Fruit fly (Drosophila melanogaster): Measurements from ENCODE around the gene CG9641.

CG9641 gene

dm6 chr2L:2969438-2969837 lies 7.2 kb downstream of the CG9641 start, which contains the start of gene Ts (continued):
- TF ChIP-seq salm (tag; optimal IDR thresholded peaks at IDR 0.05) (no peak), Scr (GFP tag; IDR thresholded peaks at IDR 0.05; ENCODE audit: partially characterized antibody) (peak; percentile 70), Ptx1 (GFP tag; IDR thresholded peaks at IDR 0.05) (no peak), CG9609 (GFP tag; optimal IDR thresholded peaks at IDR 0.05) (no peak), CG18764 (GFP tag; optimal IDR thresholded peaks at IDR 0.05) (no peak), CG42726 (GFP tag; IDR thresholded peaks at IDR 0.05; ENCODE audit: partially characterized antibody) (no peak), Gsc (GFP tag; IDR thresholded peaks at IDR 0.05) (no peak), YL-1 (GFP tag; optimal IDR thresholded peaks at IDR 0.05) (no peak), en (GFP tag; optimal IDR thresholded peaks at IDR 0.05) (no peak), Camta (GFP tag; optimal IDR thresholded peaks at IDR 0.05) (no peak), esg (GFP tag; conservative IDR thresholded peaks at IDR 0.05) (no peak), CG8388 (GFP tag; optimal IDR thresholded peaks at IDR 0.05) (no peak), insv (GFP tag; optimal IDR thresholded peaks at IDR 0.05) (no peak), lmd (GFP tag; IDR thresholded peaks at IDR 0.05) (no peak), abd-A (tag; optimal IDR thresholded peaks at IDR 0.05) (no peak), dan (GFP tag; IDR thresholded peaks at IDR 0.05) (no peak), sd (tag; optimal IDR thresholded peaks at IDR 0.05) (no peak), Med (GFP tag) (peak; percentile 52), cg (GFP tag; optimal IDR thresholded peaks at IDR 0.05) (no peak), Ada2b (GFP tag; IDR thresholded peaks at IDR 0.05) (no peak), CG12769 (tag; optimal IDR thresholded peaks at IDR 0.05) (no peak), Deaf1 (tag; optimal IDR thresholded peaks at IDR 0.05) (no peak), CG34376 (GFP tag; optimal IDR thresholded peaks at IDR 0.05) (no peak), E2f2 (GFP tag; IDR thresholded peaks at IDR 0.05) (peak; percentile 92), CG9797 (GFP tag; optimal IDR thresholded peaks at IDR 0.05) (peak; percentile 18), ab (GFP tag; optimal IDR thresholded peaks at IDR 0.05) (no peak), CG4707 (GFP tag; optimal IDR thresholded peaks at IDR 0.05) (no peak), Sry-β (GFP tag; optimal IDR thresholded peaks at IDR 0.05) (no peak), CG7963 (GFP tag; IDR thresholded peaks at IDR 0.05; ENCODE audit: partially characterized antibody) (peak; percentile 63; the same call in 2 of the 3 replicates), CG10267 (tag; optimal IDR thresholded peaks at IDR 0.05) (peak; percentile 54), Doc3 (GFP tag; IDR thresholded peaks at IDR 0.05; ENCODE audit: partially characterized antibody) (peak; percentile 70), dpn (GFP tag; optimal IDR thresholded peaks at IDR 0.05) (no peak), CG15011 (GFP tag; optimal IDR thresholded peaks at IDR 0.05) (no peak), dati (GFP tag; IDR thresholded peaks at IDR 0.05) (no peak), CG10959 (GFP tag; IDR thresholded peaks at IDR 0.05) (no peak), C15 (GFP tag; IDR thresholded peaks at IDR 0.05) (no peak), CG11696 (GFP tag; IDR thresholded peaks at IDR 0.05) (no peak), Eip74EF (GFP tag; optimal IDR thresholded peaks at IDR 0.05) (no peak), zen2 (GFP tag; IDR thresholded peaks at IDR 0.05; ENCODE audit: partially characterized antibody) (peak; percentile 76), CG17361 (GFP tag; IDR thresholded peaks at IDR 0.05) (no peak), CG34224 (GFP tag; IDR thresholded peaks at IDR 0.05; ENCODE audit: partially characterized antibody) (peak; percentile 86), knrl (GFP tag; IDR thresholded peaks at IDR 0.05; ENCODE audit: partially characterized antibody) (peak; percentile 56; the same call in 2 of the 3 replicates), CG7357 (GFP tag; IDR thresholded peaks at IDR 0.05) (no peak), usp (GFP tag; optimal IDR thresholded peaks at IDR 0.05) (no peak), wor (GFP tag; IDR thresholded peaks at IDR 0.05) (no peak), CG16813 (GFP tag; IDR thresholded peaks at IDR 0.05; ENCODE audit: partially characterized antibody) (peak; percentile 57; the same call in 2 of the 3 replicates), kah (GFP tag; optimal IDR thresholded peaks at IDR 0.05) (no peak), CG10462 (GFP tag; optimal IDR thresholded peaks at IDR 0.05) (no peak), bbx (GFP tag; IDR thresholded peaks at IDR 0.05; ENCODE audit: partially characterized antibody) (peak; percentile 89), CG14014 (GFP tag; IDR thresholded peaks at IDR 0.05) (no peak), Hr3 (GFP tag; optimal IDR thresholded peaks at IDR 0.05) (no peak)

All from whole organism, embryonic.